Worm (Caenorhabditis elegans) whole organism, L1 larva: ENCODE results near the gene C49H3.12.

Source experiments
- ama-1 ChIP-seq: fragments of 150-350 bp; optimal IDR thresholded peaks from 2 replicates; lab custom pipeline; 2014
- elt-2 ChIP-seq: sonication (generic microtip); optimal IDR thresholded peaks from 2 replicates; lab custom pipeline; 2016; ENCODE audit warnings: missing genetic modification characterization, mild to moderate bottlenecking, inconsistent platforms, missing compliant biosample characterization, missing genetic modification reagents
- ets-5 ChIP-seq: fragments of 200-800 bp; sonication (Bioruptor generic); IDR thresholded peaks from 2 replicates; pipeline ENCODE4 v1.3.6; 2022; ENCODE audit warnings: missing genetic modification characterization, missing compliant biosample characterization
- jun-1 ChIP-seq: fragments of 150-350 bp; optimal IDR thresholded peaks from 2 replicates; lab custom pipeline; 2014; ENCODE audit warnings: missing biosample characterization, missing genetic modification reagents, missing genetic modification characterization
- mep-1 ChIP-seq: fragments of 150-350 bp; optimal IDR thresholded peaks from 2 replicates; lab custom pipeline; 2014; ENCODE audit warnings: missing biosample characterization, missing genetic modification characterization
- nhr-11 ChIP-seq: fragments of 150-350 bp; optimal IDR thresholded peaks from 2 replicates; lab custom pipeline; 2014; ENCODE audit warnings: missing biosample characterization, missing genetic modification characterization
- nhr-237 ChIP-seq: fragments of 150-350 bp; optimal IDR thresholded peaks from 2 replicates; lab custom pipeline; 2014; ENCODE audit warnings: missing biosample characterization, missing genetic modification characterization
- snpc-4 ChIP-seq: fragments of 150-350 bp; optimal IDR thresholded peaks from 2 replicates; lab custom pipeline; 2014; ENCODE audit warnings: missing biosample characterization, missing genetic modification characterization
- swsn-7 ChIP-seq: sonication (generic microtip); optimal IDR thresholded peaks from 2 replicates; lab custom pipeline; 2016; ENCODE audit warnings: missing genetic modification characterization, missing compliant biosample characterization
- unc-62 ChIP-seq: fragments of 150-350 bp; optimal IDR thresholded peaks from 2 replicates; lab custom pipeline; 2014; ENCODE audit warnings: missing biosample characterization, missing genetic modification reagents, missing genetic modification characterization
- vab-15 ChIP-seq: sonication (generic microtip); optimal IDR thresholded peaks from 2 replicates; lab custom pipeline; 2017; ENCODE audit warnings: missing genotype, mild to moderate bottlenecking, missing genetic modification characterization, missing compliant biosample characterization

DNA sequence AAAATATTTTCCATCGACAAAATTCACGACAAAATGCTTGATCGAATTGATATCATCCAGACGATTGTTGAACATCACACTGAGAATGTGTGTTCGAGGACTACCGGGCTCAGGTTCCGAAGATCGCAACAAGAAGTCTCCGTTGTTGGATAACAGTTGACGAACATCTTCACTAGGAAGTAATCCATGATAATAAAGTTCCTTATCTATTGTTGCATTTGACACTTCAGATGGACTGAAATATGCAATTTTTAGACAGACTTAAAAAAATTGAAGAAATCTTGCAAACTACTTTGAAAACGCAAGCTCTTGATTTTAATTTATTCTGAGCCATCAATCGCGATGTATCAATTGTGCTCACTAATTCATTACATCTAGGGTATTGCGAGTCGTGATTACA lies 49.9 kb downstream of the C49H3.12 start:
- TF ChIP-seq elt-2 (tag; lab: Kevin White, UChicago) (no peak), nhr-237 (tag; lab: Kevin White, UChicago) (no peak), swsn-7 (tag; lab: Kevin White, UChicago) (no peak), snpc-4 (tag; lab: Kevin White, UChicago) (no peak), mep-1 (tag; lab: Kevin White, UChicago) (no peak), nhr-11 (tag; lab: Kevin White, UChicago) (no peak), ama-1 (no peak), unc-62 (GFP tag; lab: Kevin White, UChicago) (no peak), ets-5 (GFP tag; lab: Robert Waterston, UW) (no peak), jun-1 (no peak), vab-15 (tag; lab: Kevin White, UChicago) (no peak)
